Fruit fly (Drosophila melanogaster) whole organism, pupa: ENCODE data around the gene CG10252.

Experiments
- CG10348 ChIP-seq: fragments of 200-800 bp; sonication (Bioruptor generic); IDR thresholded peaks from 2 replicates; pipeline ENCODE4 v1.3.6; 2022; ENCODE audit warnings: missing biosample characterization, missing genetic modification characterization
- CG14655 ChIP-seq: fragments of 200-800 bp; sonication (Bioruptor generic); optimal IDR thresholded peaks from 3 replicates; lab custom pipeline; 2017; ENCODE audit warnings: mild to moderate bottlenecking, missing biosample characterization, missing genetic modification reagents, missing genetic modification characterization
- CG15710 ChIP-seq: fragments of 200-800 bp; sonication (Bioruptor generic); optimal IDR thresholded peaks from 2 replicates; lab custom pipeline; 2018; ENCODE audit warnings: missing biosample characterization, mild to moderate bottlenecking, missing genetic modification characterization, moderate library complexity
- CG32121 ChIP-seq: fragments of 200-800 bp; sonication (Bioruptor generic); IDR thresholded peaks from 2 replicates; pipeline ENCODE4 v1.3.6; 2022; ENCODE audit warnings: missing biosample characterization, missing genetic modification characterization
- CG4496 ChIP-seq: fragments of 200-800 bp; sonication (Bioruptor generic); IDR thresholded peaks from 3 replicates; pipeline ENCODE4 v1.3.6; 2022; ENCODE audit warnings: missing biosample characterization, missing genetic modification characterization
- EcR ChIP-seq: fragments of 200-800 bp; sonication (Bioruptor generic); optimal IDR thresholded peaks from 3 replicates; lab custom pipeline; 2019; ENCODE audit warnings: missing biosample characterization, missing genetic modification characterization, mild to moderate bottlenecking, moderate library complexity, missing genetic modification reagents
- Ets98B ChIP-seq: fragments of 200-800 bp; sonication (Bioruptor generic); IDR thresholded peaks from 2 replicates; pipeline ENCODE4 v1.3.6; 2022; ENCODE audit warnings: missing biosample characterization, missing genetic modification characterization
- Pif1B ChIP-seq: fragments of 200-800 bp; sonication (Bioruptor generic); optimal IDR thresholded peaks from 3 replicates; lab custom pipeline; 2016; ENCODE audit warnings: missing biosample characterization, missing genetic modification characterization
- Snoo ChIP-seq: fragments of 200-800 bp; sonication (Bioruptor generic); optimal IDR thresholded peaks from 3 replicates; lab custom pipeline; 2017; ENCODE audit warnings: missing biosample characterization, mild to moderate bottlenecking, missing genetic modification characterization, inconsistent platforms
- rn ChIP-seq: fragments of 200-800 bp; sonication (Bioruptor generic); IDR thresholded peaks from 2 replicates; pipeline ENCODE4 v1.3.6; 2022; ENCODE audit warnings: missing biosample characterization, missing genetic modification characterization

DNA sequence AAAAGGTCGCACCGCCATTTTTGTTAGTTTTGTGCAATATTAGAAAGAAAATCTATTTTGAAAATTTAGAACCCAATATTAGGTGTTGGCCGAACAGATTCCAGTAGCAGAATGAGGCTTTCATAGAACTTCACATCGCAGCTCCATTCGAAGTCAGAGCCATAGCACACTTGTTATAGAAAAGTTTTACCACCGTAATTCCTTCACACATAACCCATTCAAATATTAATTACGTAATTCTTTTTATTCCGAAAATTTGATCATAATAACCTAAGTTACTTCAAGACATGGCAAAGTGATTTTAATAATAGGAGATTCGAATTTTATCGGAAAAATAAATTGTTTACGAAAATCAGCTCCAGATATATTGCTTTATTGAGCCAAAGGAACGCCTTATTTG lies at the start of gene CG10252:
- no peak for TF ChIP-seq Snoo
- TF ChIP-seq rn (GFP tag; lab: Robert Waterston, UW), result no peak
- no peak for TF ChIP-seq CG15710
- TF ChIP-seq CG10348 (GFP tag; lab: Robert Waterston, UW), result no peak
- TF ChIP-seq CG4496, result no peak
- no peak for TF ChIP-seq Pif1B (GFP tag; lab: Kevin White, UChicago)
- TF ChIP-seq CG14655, result no peak
- no peak for TF ChIP-seq EcR
- TF ChIP-seq CG32121, result no peak
- TF ChIP-seq Ets98B (GFP tag; lab: Robert Waterston, UW), result no peak
